Worm (Caenorhabditis elegans) whole organism, L4/young adult: ENCODE data around the gene K12D12.5.

ENCODE experiments used
- dao-5 ChIP-seq: sonication (generic microtip); optimal IDR thresholded peaks from 2 replicates; lab custom pipeline; 2016; ENCODE audit warnings: missing genotype, missing genetic modification characterization, moderate library complexity, missing compliant biosample characterization
- him-1 ChIP-seq: sonication (generic microtip); optimal IDR thresholded peaks from 2 replicates; lab custom pipeline; 2016; ENCODE audit warnings: missing genotype, missing genetic modification reagents, missing genetic modification characterization, missing compliant biosample characterization

ce11 chrII:11868893-11869292 is 8.1 kb downstream of the K12D12.5 start:
- TF ChIP-seq him-1 (tag; lab: Kevin White, UChicago) (no peak), dao-5 (no peak)
